Fruit fly (Drosophila melanogaster) whole organism, embryonic: ENCODE data around the gene Dpm1.

Experiments
- B-H2 ChIP-seq: fragments of 200-800 bp; sonication (Bioruptor generic); optimal IDR thresholded peaks from 2 replicates; lab custom pipeline; 2018; ENCODE audit warnings: missing biosample characterization, mild to moderate bottlenecking, missing genetic modification characterization
- Bteb2 ChIP-seq: fragments of 200-800 bp; sonication (Bioruptor generic); optimal IDR thresholded peaks from 2 replicates; lab custom pipeline; 2016; ENCODE audit warnings: missing biosample characterization, missing genetic modification characterization
- C15 ChIP-seq: fragments of 200-800 bp; sonication (Bioruptor generic); IDR thresholded peaks from 3 replicates; pipeline ENCODE4 v1.3.6; 2022; ENCODE audit warnings: missing biosample characterization, missing genetic modification characterization
- CG10209 ChIP-seq: fragments of 200-800 bp; sonication (Bioruptor generic); optimal IDR thresholded peaks from 3 replicates; lab custom pipeline; 2017; ENCODE audit warnings: missing biosample characterization, mild to moderate bottlenecking, missing genetic modification characterization, missing genetic modification reagents
- CG1024 ChIP-seq: fragments of 200-800 bp; sonication (Bioruptor generic); IDR thresholded peaks from 2 replicates; pipeline ENCODE4 v1.3.6; 2022; ENCODE audit warnings: missing biosample characterization, missing genetic modification characterization
- CG10321 ChIP-seq: fragments of 200-800 bp; sonication (Bioruptor generic); IDR thresholded peaks from 2 replicates; pipeline ENCODE4 v1.3.6; 2022; ENCODE audit warnings: missing biosample characterization, missing genetic modification characterization
- CG10366 ChIP-seq: fragments of 200-800 bp; sonication (Bioruptor generic); IDR thresholded peaks from 2 replicates; pipeline ENCODE4 v1.3.6; 2022; ENCODE audit warnings: missing biosample characterization, missing genetic modification characterization
- CG12219 ChIP-seq: fragments of 200-800 bp; sonication (Bioruptor generic); optimal IDR thresholded peaks from 3 replicates; lab custom pipeline; 2018; ENCODE audit warnings: missing biosample characterization, mild to moderate bottlenecking, missing genetic modification characterization
- CG12299 ChIP-seq: fragments of 200-800 bp; sonication (Bioruptor generic); optimal IDR thresholded peaks from 2 replicates; lab custom pipeline; 2018; ENCODE audit warnings: missing biosample characterization, mild to moderate bottlenecking, missing genetic modification characterization
- CG13894 ChIP-seq: fragments of 200-800 bp; sonication (Bioruptor generic); optimal IDR thresholded peaks from 3 replicates; lab custom pipeline; 2018; ENCODE audit warnings: missing biosample characterization, mild to moderate bottlenecking, missing genetic modification characterization, moderate library complexity
- CG14050 ChIP-seq: fragments of 200-800 bp; sonication (Bioruptor generic); IDR thresholded peaks from 3 replicates; pipeline ENCODE4 v1.3.6; 2022; ENCODE audit warnings: missing biosample characterization, missing genetic modification characterization
- CG15011 ChIP-seq: fragments of 200-800 bp; sonication (Bioruptor generic); optimal IDR thresholded peaks from 3 replicates; lab custom pipeline; 2018; ENCODE audit warnings: missing biosample characterization, mild to moderate bottlenecking, missing genetic modification characterization
- CG16813 ChIP-seq: fragments of 200-800 bp; sonication (Bioruptor generic); IDR thresholded peaks from 3 replicates; pipeline ENCODE4 v1.3.6; 2022; ENCODE audit warnings: missing biosample characterization, missing genetic modification characterization; ENCODE audit not compliant: partially characterized antibody
- CG16815 ChIP-seq: fragments of 200-800 bp; sonication (Bioruptor generic); optimal IDR thresholded peaks from 3 replicates; lab custom pipeline; 2017; ENCODE audit warnings: missing biosample characterization, mild to moderate bottlenecking, missing genetic modification characterization
- CG18619 ChIP-seq: fragments of 200-800 bp; sonication (Bioruptor generic); optimal IDR thresholded peaks from 3 replicates; lab custom pipeline; 2017; ENCODE audit warnings: missing biosample characterization, mild to moderate bottlenecking, missing genetic modification characterization
- CG2875 ChIP-seq: fragments of 200-800 bp; sonication (Bioruptor generic); optimal IDR thresholded peaks from 2 replicates; lab custom pipeline; 2017; ENCODE audit warnings: missing biosample characterization, mild to moderate bottlenecking, missing genetic modification characterization, missing genetic modification reagents
- CG2889 ChIP-seq: fragments of 200-800 bp; sonication (Bioruptor generic); IDR thresholded peaks from 3 replicates; pipeline ENCODE4 v1.3.6; 2022; ENCODE audit warnings: missing biosample characterization, missing genetic modification characterization
- CG34422 ChIP-seq: fragments of 200-800 bp; sonication (Bioruptor generic); IDR thresholded peaks from 3 replicates; pipeline ENCODE4 v1.3.6; 2022; ENCODE audit warnings: missing biosample characterization, missing genetic modification characterization
- CG42726 ChIP-seq: fragments of 200-800 bp; sonication (Bioruptor generic); IDR thresholded peaks from 2 replicates; pipeline ENCODE4 v1.3.6; 2022; ENCODE audit warnings: missing biosample characterization, missing genetic modification characterization; ENCODE audit not compliant: partially characterized antibody
- CG7928 ChIP-seq: fragments of 200-800 bp; sonication (Bioruptor generic); optimal IDR thresholded peaks from 2 replicates; lab custom pipeline; 2017; ENCODE audit warnings: missing biosample characterization, mild to moderate bottlenecking, missing genetic modification characterization
- CG8290 ChIP-seq, 3 experiments: fragments of 200-800 bp; sonication (Bioruptor generic); optimal IDR thresholded peaks; 2 replicates each; lab custom pipeline; 2016 to 2019; ENCODE audit warnings: missing biosample characterization in 3 of 3, missing genetic modification characterization in 3 of 3, mild to moderate bottlenecking in 2 of 3, moderate library complexity in 1 of 3
- CG8765 ChIP-seq: fragments of 200-800 bp; sonication (Bioruptor generic); IDR thresholded peaks from 2 replicates; pipeline ENCODE4 v1.3.6; 2022; ENCODE audit warnings: missing biosample characterization, missing genetic modification characterization
- CTCF ChIP-seq: fragments of 200-800 bp; sonication (Bioruptor generic); optimal IDR thresholded peaks from 2 replicates; lab custom pipeline; 2017; ENCODE audit warnings: missing biosample characterization, mild to moderate bottlenecking, missing genetic modification characterization, moderate library complexity
- Doc3 ChIP-seq: fragments of 200-800 bp; sonication (Bioruptor generic); IDR thresholded peaks from 3 replicates; pipeline ENCODE4 v1.3.6; 2022; ENCODE audit warnings: missing biosample characterization, missing genetic modification characterization; ENCODE audit not compliant: partially characterized antibody
- HLH3B ChIP-seq: fragments of 200-800 bp; sonication (Bioruptor generic); IDR thresholded peaks from 2 replicates; pipeline ENCODE4 v1.3.6; 2022; ENCODE audit warnings: missing biosample characterization, missing genetic modification characterization
- Jarid2 ChIP-seq: fragments of 200-800 bp; sonication (Bioruptor generic); optimal IDR thresholded peaks from 3 replicates; lab custom pipeline; 2017; ENCODE audit warnings: mild to moderate bottlenecking, missing biosample characterization, missing genetic modification reagents, missing genetic modification characterization
- Nf-YA ChIP-seq: fragments of 200-800 bp; sonication (Bioruptor generic); IDR thresholded peaks from 2 replicates; pipeline ENCODE4 v1.3.6; 2022; ENCODE audit warnings: missing biosample characterization, missing genetic modification characterization
- Oaz ChIP-seq: fragments of 200-800 bp; sonication (Bioruptor generic); IDR thresholded peaks from 2 replicates; pipeline ENCODE4 v1.3.6; 2022; ENCODE audit warnings: missing biosample characterization, missing genetic modification characterization
- Poxn ChIP-seq: fragments of 200-800 bp; sonication (Bioruptor generic); IDR thresholded peaks from 2 replicates; pipeline ENCODE4 v1.3.6; 2022; ENCODE audit warnings: missing biosample characterization, missing genetic modification characterization
- Ptx1 ChIP-seq: fragments of 200-800 bp; sonication (Bioruptor generic); IDR thresholded peaks from 2 replicates; pipeline ENCODE4 v1.3.6; 2022; ENCODE audit warnings: missing biosample characterization, missing genetic modification characterization
- YL-1 ChIP-seq: fragments of 200-800 bp; sonication (Bioruptor generic); optimal IDR thresholded peaks from 3 replicates; lab custom pipeline; 2017; ENCODE audit warnings: missing biosample characterization, mild to moderate bottlenecking, missing genetic modification characterization
- abd-A ChIP-seq: fragments of 200-800 bp; sonication (Bioruptor generic); optimal IDR thresholded peaks from 3 replicates; lab custom pipeline; 2019; ENCODE audit warnings: missing biosample characterization, mild to moderate bottlenecking, missing genetic modification characterization, moderate library complexity
- bbx ChIP-seq: fragments of 200-800 bp; sonication (Bioruptor generic); IDR thresholded peaks from 2 replicates; pipeline ENCODE4 v1.3.6; 2022; ENCODE audit warnings: missing biosample characterization, missing genetic modification characterization; ENCODE audit not compliant: partially characterized antibody
- bsh ChIP-seq, 2 experiments: fragments of 200-800 bp; sonication (Bioruptor generic); optimal IDR thresholded peaks; 2 replicates each; lab custom pipeline; 2017 to 2018; ENCODE audit warnings: mild to moderate bottlenecking in 2 of 2, missing biosample characterization in 2 of 2, missing genetic modification characterization in 2 of 2, moderate library complexity in 1 of 2
- cg ChIP-seq: fragments of 200-800 bp; sonication (Bioruptor generic); optimal IDR thresholded peaks from 3 replicates; lab custom pipeline; 2019; ENCODE audit warnings: missing biosample characterization, mild to moderate bottlenecking, missing genetic modification characterization, moderate library complexity
- crc ChIP-seq: fragments of 200-800 bp; sonication (Bioruptor generic); optimal IDR thresholded peaks from 2 replicates; lab custom pipeline; 2016; ENCODE audit warnings: missing biosample characterization, missing genetic modification characterization
- disco-r ChIP-seq: fragments of 200-800 bp; sonication (Bioruptor generic); optimal IDR thresholded peaks from 2 replicates; lab custom pipeline; 2016; ENCODE audit warnings: missing biosample characterization, missing genetic modification characterization
- dmrt11E ChIP-seq: fragments of 200-800 bp; sonication (Bioruptor generic); optimal IDR thresholded peaks from 3 replicates; lab custom pipeline; 2018; ENCODE audit warnings: missing biosample characterization, mild to moderate bottlenecking, missing genetic modification characterization, moderate library complexity
- dpn ChIP-seq, 2 experiments: fragments of 200-800 bp; sonication (Bioruptor generic); optimal IDR thresholded peaks; 3 replicates each; lab custom pipeline; 2016; ENCODE audit warnings: missing biosample characterization in 2 of 2, missing genetic modification characterization in 2 of 2
- eyg ChIP-seq: fragments of 200-800 bp; sonication (Bioruptor generic); optimal IDR thresholded peaks from 3 replicates; lab custom pipeline; 2016; ENCODE audit warnings: missing biosample characterization, missing genetic modification characterization
- gce ChIP-seq: fragments of 200-800 bp; sonication (Bioruptor generic); IDR thresholded peaks from 3 replicates; pipeline ENCODE4 v1.3.6; 2022; ENCODE audit warnings: missing biosample characterization, missing genetic modification characterization
- hb ChIP-seq: fragments of 200-800 bp; sonication (Bioruptor generic); IDR thresholded peaks from 3 replicates; pipeline ENCODE4 v1.3.6; 2022; ENCODE audit warnings: missing biosample characterization, missing genetic modification characterization; ENCODE audit not compliant: partially characterized antibody
- pfk ChIP-seq: fragments of 200-800 bp; sonication (Bioruptor generic); optimal IDR thresholded peaks from 2 replicates; lab custom pipeline; 2018; ENCODE audit warnings: missing biosample characterization, mild to moderate bottlenecking, missing genetic modification characterization, moderate library complexity
- pho ChIP-seq: fragments of 200-800 bp; sonication (Bioruptor generic); optimal IDR thresholded peaks from 2 replicates; lab custom pipeline; 2016; ENCODE audit warnings: missing biosample characterization, missing genetic modification characterization
- salm ChIP-seq: fragments of 200-800 bp; sonication (Bioruptor generic); optimal IDR thresholded peaks from 2 replicates; lab custom pipeline; 2018; ENCODE audit warnings: missing biosample characterization, mild to moderate bottlenecking, missing genetic modification characterization
- seq ChIP-seq: fragments of 200-800 bp; sonication (Bioruptor generic); IDR thresholded peaks from 2 replicates; pipeline ENCODE4 v1.3.6; 2022; ENCODE audit warnings: missing biosample characterization, missing genetic modification characterization
- slou ChIP-seq: fragments of 200-800 bp; sonication (Bioruptor generic); optimal IDR thresholded peaks from 3 replicates; lab custom pipeline; 2016; ENCODE audit warnings: missing biosample characterization, missing genetic modification characterization
- sqz ChIP-seq: fragments of 200-800 bp; sonication (Bioruptor generic); optimal IDR thresholded peaks from 3 replicates; lab custom pipeline; 2018; ENCODE audit warnings: missing biosample characterization, mild to moderate bottlenecking, missing genetic modification characterization
- stc ChIP-seq: fragments of 200-800 bp; sonication (Bioruptor generic); IDR thresholded peaks from 2 replicates; pipeline ENCODE4 v1.3.6; 2022; ENCODE audit warnings: missing biosample characterization, missing genetic modification characterization
- wor ChIP-seq: fragments of 200-800 bp; sonication (Bioruptor generic); IDR thresholded peaks from 2 replicates; pipeline ENCODE4 v1.3.6; 2022; ENCODE audit warnings: missing biosample characterization, missing genetic modification characterization
- zen2 ChIP-seq: fragments of 200-800 bp; sonication (Bioruptor generic); IDR thresholded peaks from 3 replicates; pipeline ENCODE4 v1.3.6; 2022; ENCODE audit warnings: missing biosample characterization, missing genetic modification characterization; ENCODE audit not compliant: partially characterized antibody

Dpm1 gene

dm6 chr2L:19549412-19549811 is 23.2 kb upstream of the Dpm1 start (continued):
- TF ChIP-seq CG10209 (GFP tag; lab: Kevin White, UChicago) (no peak), eyg (GFP tag; lab: Kevin White, UChicago) (no peak), CG34422 (GFP tag; lab: Robert Waterston, UW) (peak; percentile 44; the same call in 1 of the 3 replicates), CG16815 (no peak), YL-1 (GFP tag; lab: Kevin White, UChicago) (no peak), salm (tag; lab: Kevin White, UChicago) (no peak), CG2875 (GFP tag; lab: Kevin White, UChicago) (peak; percentile 17), CG1024 (GFP tag; lab: Robert Waterston, UW) (no peak), Bteb2 (GFP tag; lab: Kevin White, UChicago) (no peak), Poxn (GFP tag; lab: Robert Waterston, UW) (no peak), slou (GFP tag; lab: Kevin White, UChicago) (no peak), CG14050 (GFP tag; lab: Robert Waterston, UW) (no peak), bsh (GFP tag; optimal IDR thresholded peaks at IDR 0.05; lab: Kevin White, UChicago) (no peak), wor (no peak), cg (GFP tag; lab: Kevin White, UChicago) (peak; percentile 82), stc (GFP tag; lab: Robert Waterston, UW) (no peak), abd-A (tag; lab: Kevin White, UChicago) (peak; percentile 84), zen2 (GFP tag; lab: Robert Waterston, UW) (peak; percentile 19; the same call in 1 of the 3 replicates), CG18619 (GFP tag; lab: Kevin White, UChicago) (no peak), CG7928 (no peak), Oaz (GFP tag; lab: Robert Waterston, UW) (no peak), pfk (GFP tag; lab: Kevin White, UChicago) (no peak), CG10366 (GFP tag; lab: Robert Waterston, UW) (no peak), seq (GFP tag; lab: Robert Waterston, UW) (no peak), CG13894 (peak; percentile 81), CG10321 (GFP tag; lab: Robert Waterston, UW) (no peak), HLH3B (GFP tag; lab: Robert Waterston, UW) (no peak), Doc3 (GFP tag; lab: Robert Waterston, UW) (no peak), CG12299 (tag; lab: Kevin White, UChicago) (no peak), gce (GFP tag; lab: Robert Waterston, UW) (0 out of 3 replicates have a peak, but pooled peaks have one; percentile 6), pho (GFP tag; lab: Kevin White, UChicago) (peak; percentile 10), CG2889 (GFP tag; lab: Robert Waterston, UW) (no peak), bbx (0 out of 2 replicates have a peak, but pooled peaks have one; percentile 40), crc (GFP tag; lab: Kevin White, UChicago) (no peak), disco-r (GFP tag; lab: Kevin White, UChicago) (no peak), dpn (GFP tag; optimal IDR thresholded peaks at IDR 0.05; lab: Kevin White, UChicago) (no peak), Ptx1 (GFP tag; lab: Robert Waterston, UW) (no peak), CTCF (no peak), sqz (GFP tag; lab: Kevin White, UChicago) (peak; percentile 93), CG8290 (GFP tag; optimal IDR thresholded peaks at IDR 0.05; lab: Kevin White, UChicago) (no peak), CG8290 (tag; optimal IDR thresholded peaks at IDR 0.05; lab: Kevin White, UChicago) (no peak), CG12219 (GFP tag; lab: Kevin White, UChicago) (no peak), CG16813 (GFP tag; lab: Robert Waterston, UW) (no peak), CG8765 (no peak), CG15011 (GFP tag; lab: Kevin White, UChicago) (no peak), Nf-YA (GFP tag; lab: Robert Waterston, UW) (no peak), dmrt11E (tag; lab: Kevin White, UChicago) (no peak), B-H2 (GFP tag; lab: Kevin White, UChicago) (peak; percentile 1), C15 (GFP tag; lab: Robert Waterston, UW) (0 out of 3 replicates have a peak, but pooled peaks have one; percentile 36), hb (GFP tag; lab: Robert Waterston, UW) (no peak), CG42726 (0 out of 2 replicates have a peak, but pooled peaks have one; percentile 37), Jarid2 (GFP tag; lab: Kevin White, UChicago) (peak; percentile 81)
